Fruit fly (Drosophila melanogaster) whole organism, embryonic: Measurements from ENCODE around the gene Smvt.

ENCODE experiments used
- CG10267 ChIP-seq: fragments of 200-800 bp; sonication (Bioruptor generic); optimal IDR thresholded peaks from 2 replicates; lab custom pipeline; 2018; ENCODE audit warnings: missing biosample characterization, mild to moderate bottlenecking, missing genetic modification characterization, moderate library complexity
- CG10462 ChIP-seq: fragments of 200-800 bp; sonication (Bioruptor generic); optimal IDR thresholded peaks from 2 replicates; lab custom pipeline; 2016; ENCODE audit warnings: missing biosample characterization, missing genetic modification characterization
- CG11696 ChIP-seq: fragments of 200-800 bp; sonication (Bioruptor generic); IDR thresholded peaks from 2 replicates; pipeline ENCODE4 v1.3.6; 2022; ENCODE audit warnings: missing biosample characterization, missing genetic modification characterization
- CG12155 ChIP-seq: fragments of 200-800 bp; sonication (Bioruptor generic); optimal IDR thresholded peaks from 3 replicates; lab custom pipeline; 2016; ENCODE audit warnings: missing biosample characterization, missing genetic modification characterization
- CG12659 ChIP-seq: fragments of 200-800 bp; sonication (Bioruptor generic); optimal IDR thresholded peaks from 3 replicates; lab custom pipeline; 2017; ENCODE audit warnings: mild to moderate bottlenecking, missing biosample characterization, missing genetic modification reagents, missing genetic modification characterization
- CG13424 ChIP-seq: fragments of 200-800 bp; sonication (Bioruptor generic); optimal IDR thresholded peaks from 2 replicates; lab custom pipeline; 2019; ENCODE audit warnings: missing biosample characterization, mild to moderate bottlenecking, missing genetic modification characterization, moderate library complexity
- CG15514 ChIP-seq: fragments of 200-800 bp; sonication (Bioruptor generic); optimal IDR thresholded peaks from 3 replicates; lab custom pipeline; 2017; ENCODE audit warnings: missing biosample characterization, missing genetic modification characterization, mild to moderate bottlenecking, moderate library complexity, missing genetic modification reagents
- CG2116 ChIP-seq: fragments of 200-800 bp; sonication (Bioruptor generic); optimal IDR thresholded peaks from 3 replicates; lab custom pipeline; 2018; ENCODE audit warnings: missing biosample characterization, mild to moderate bottlenecking, missing genetic modification characterization
- CG31388 ChIP-seq: fragments of 200-800 bp; sonication (Bioruptor generic); optimal IDR thresholded peaks from 2 replicates; lab custom pipeline; 2016; ENCODE audit warnings: missing biosample characterization, missing genetic modification characterization
- CG31441 ChIP-seq: fragments of 200-800 bp; sonication (Bioruptor generic); IDR thresholded peaks from 2 replicates; pipeline ENCODE4 v1.3.6; 2022; ENCODE audit warnings: missing biosample characterization, missing genetic modification characterization
- CG4617 ChIP-seq: fragments of 200-800 bp; sonication (Bioruptor generic); optimal IDR thresholded peaks from 3 replicates; lab custom pipeline; 2016; ENCODE audit warnings: missing biosample characterization, missing genetic modification characterization, borderline replicate concordance
- CG4854 ChIP-seq: fragments of 200-800 bp; sonication (Bioruptor generic); optimal IDR thresholded peaks from 2 replicates; lab custom pipeline; 2016; ENCODE audit warnings: missing biosample characterization, missing genetic modification characterization, inconsistent platforms
- CG6765 ChIP-seq: fragments of 200-800 bp; sonication (Bioruptor generic); optimal IDR thresholded peaks from 3 replicates; lab custom pipeline; 2017; ENCODE audit warnings: missing biosample characterization, mild to moderate bottlenecking, missing genetic modification characterization
- CG7556 ChIP-seq: fragments of 200-800 bp; sonication (Bioruptor generic); optimal IDR thresholded peaks from 2 replicates; lab custom pipeline; 2017; ENCODE audit warnings: missing biosample characterization, mild to moderate bottlenecking, missing genetic modification characterization
- CG7786 ChIP-seq: fragments of 200-800 bp; sonication (Bioruptor generic); optimal IDR thresholded peaks from 2 replicates; lab custom pipeline; 2016; ENCODE audit warnings: missing biosample characterization, missing genetic modification characterization
- CG7839 ChIP-seq: fragments of 200-800 bp; sonication (Bioruptor generic); optimal IDR thresholded peaks from 3 replicates; lab custom pipeline; 2018; ENCODE audit warnings: missing biosample characterization, mild to moderate bottlenecking, missing genetic modification characterization, moderate library complexity
- CG8388 ChIP-seq: fragments of 200-800 bp; sonication (Bioruptor generic); optimal IDR thresholded peaks from 2 replicates; lab custom pipeline; 2019; ENCODE audit warnings: missing biosample characterization, mild to moderate bottlenecking, missing genetic modification characterization, moderate library complexity
- CG8478 ChIP-seq: fragments of >200 bp; optimal IDR thresholded peaks from 2 replicates; lab custom pipeline; 2018
- CG9215 ChIP-seq: fragments of 200-800 bp; sonication (Bioruptor generic); IDR thresholded peaks from 2 replicates; pipeline ENCODE4 v1.3.6; 2022; ENCODE audit warnings: missing biosample characterization, missing genetic modification characterization
- Dip2 ChIP-seq: fragments of 200-800 bp; sonication (Bioruptor generic); IDR thresholded peaks from 2 replicates; pipeline ENCODE4 v1.3.6; 2022; ENCODE audit warnings: missing biosample characterization, missing genetic modification characterization
- Doc3 ChIP-seq: fragments of 200-800 bp; sonication (Bioruptor generic); IDR thresholded peaks from 3 replicates; pipeline ENCODE4 v1.3.6; 2022; ENCODE audit warnings: missing biosample characterization, missing genetic modification characterization; ENCODE audit not compliant: partially characterized antibody
- Dp ChIP-seq: fragments of 200-800 bp; sonication (Bioruptor generic); optimal IDR thresholded peaks from 2 replicates; lab custom pipeline; 2018; ENCODE audit warnings: missing biosample characterization, mild to moderate bottlenecking, missing genetic modification characterization, moderate library complexity
- Gug ChIP-seq: fragments of 200-800 bp; sonication (Bioruptor generic); IDR thresholded peaks from 4 replicates; pipeline ENCODE4 v1.3.6; 2022; ENCODE audit warnings: missing biosample characterization, missing genetic modification characterization
- Lim3 ChIP-seq: fragments of 200-800 bp; sonication (Bioruptor generic); IDR thresholded peaks from 2 replicates; pipeline ENCODE4 v1.3.6; 2022; ENCODE audit warnings: missing biosample characterization, missing genetic modification characterization
- MBD-R2 ChIP-seq: fragments of 200-800 bp; sonication (Bioruptor generic); IDR thresholded peaks from 2 replicates; pipeline ENCODE4 v1.3.6; 2022; ENCODE audit warnings: missing biosample characterization, missing genetic modification characterization
- Med ChIP-seq: fragments of 200-800 bp; sonication (Bioruptor generic); peaks from one replicate; lab custom pipeline; 2016; ENCODE audit warnings: missing biosample characterization, missing genetic modification characterization, mild to moderate bottlenecking, inconsistent platforms, moderate library complexity
- Mrtf ChIP-seq: fragments of 200-800 bp; sonication (Bioruptor generic); IDR thresholded peaks from 3 replicates; pipeline ENCODE4 v1.3.6; 2022; ENCODE audit warnings: missing biosample characterization, missing genetic modification characterization
- Opbp ChIP-seq: fragments of 200-800 bp; sonication (Bioruptor generic); IDR thresholded peaks from 3 replicates; pipeline ENCODE4 v1.3.6; 2022; ENCODE audit warnings: missing biosample characterization, missing genetic modification characterization; ENCODE audit not compliant: partially characterized antibody
- Rx ChIP-seq: fragments of 200-800 bp; sonication (Bioruptor generic); IDR thresholded peaks from 2 replicates; pipeline ENCODE4 v1.3.6; 2022; ENCODE audit warnings: missing biosample characterization, missing genetic modification characterization
- Spps ChIP-seq: fragments of 200-800 bp; sonication (Bioruptor generic); optimal IDR thresholded peaks from 2 replicates; lab custom pipeline; 2018; ENCODE audit warnings: missing biosample characterization, mild to moderate bottlenecking, missing genetic modification characterization
- Sry-β ChIP-seq: fragments of 200-800 bp; sonication (Bioruptor generic); optimal IDR thresholded peaks from 2 replicates; lab custom pipeline; 2018; ENCODE audit warnings: missing biosample characterization, mild to moderate bottlenecking, missing genetic modification characterization, moderate library complexity
- Taf1 ChIP-seq: fragments of 200-800 bp; sonication (Bioruptor generic); IDR thresholded peaks from 2 replicates; pipeline ENCODE4 v1.3.6; 2022; ENCODE audit warnings: missing biosample characterization, missing genetic modification characterization
- abd-A ChIP-seq: fragments of 200-800 bp; sonication (Bioruptor generic); optimal IDR thresholded peaks from 3 replicates; lab custom pipeline; 2019; ENCODE audit warnings: missing biosample characterization, mild to moderate bottlenecking, missing genetic modification characterization, moderate library complexity
- ash1 ChIP-seq: fragments of 200-800 bp; sonication (Bioruptor generic); optimal IDR thresholded peaks from 2 replicates; lab custom pipeline; 2018; ENCODE audit warnings: missing biosample characterization, mild to moderate bottlenecking, missing genetic modification characterization
- cato ChIP-seq: fragments of 200-800 bp; sonication (Bioruptor generic); optimal IDR thresholded peaks from 2 replicates; lab custom pipeline; 2016; ENCODE audit warnings: missing biosample characterization, missing genetic modification characterization, borderline replicate concordance
- dan ChIP-seq: fragments of 200-800 bp; sonication (Bioruptor generic); IDR thresholded peaks from 2 replicates; pipeline ENCODE4 v1.3.6; 2022; ENCODE audit warnings: missing biosample characterization, missing genetic modification characterization
- danr ChIP-seq: fragments of 200-800 bp; sonication (Bioruptor generic); IDR thresholded peaks from 2 replicates; pipeline ENCODE4 v1.3.6; 2022; ENCODE audit warnings: missing biosample characterization, missing genetic modification characterization
- fd64A ChIP-seq: fragments of 200-800 bp; sonication (Bioruptor generic); optimal IDR thresholded peaks from 3 replicates; lab custom pipeline; 2018; ENCODE audit warnings: missing biosample characterization, mild to moderate bottlenecking, missing genetic modification characterization
- hbn ChIP-seq: fragments of 200-800 bp; sonication (Bioruptor generic); IDR thresholded peaks from 2 replicates; pipeline ENCODE4 v1.3.6; 2022; ENCODE audit warnings: missing biosample characterization, missing genetic modification characterization; ENCODE audit not compliant: partially characterized antibody
- hth ChIP-seq: fragments of >200 bp; optimal IDR thresholded peaks from 2 replicates; lab custom pipeline; 2017; ENCODE audit warnings: inconsistent platforms
- lilli ChIP-seq: fragments of 200-800 bp; sonication (Bioruptor generic); optimal IDR thresholded peaks from 3 replicates; lab custom pipeline; 2016; ENCODE audit warnings: missing biosample characterization, missing genetic modification characterization
- mld ChIP-seq: fragments of 200-800 bp; sonication (Bioruptor generic); IDR thresholded peaks from 3 replicates; pipeline ENCODE4 v1.3.6; 2022; ENCODE audit warnings: missing biosample characterization, missing genetic modification characterization; ENCODE audit not compliant: partially characterized antibody
- oc ChIP-seq: fragments of 200-800 bp; sonication (Bioruptor generic); optimal IDR thresholded peaks from 2 replicates; lab custom pipeline; 2018; ENCODE audit warnings: missing biosample characterization, mild to moderate bottlenecking, missing genetic modification characterization, moderate library complexity
- onecut ChIP-seq: fragments of 200-800 bp; sonication (Bioruptor generic); IDR thresholded peaks from 2 replicates; pipeline ENCODE4 v1.3.6; 2022; ENCODE audit warnings: missing biosample characterization, missing genetic modification characterization
- repo ChIP-seq: fragments of 200-800 bp; sonication (Bioruptor generic); optimal IDR thresholded peaks from 2 replicates; lab custom pipeline; 2016; ENCODE audit warnings: missing biosample characterization, missing genetic modification characterization
- stwl ChIP-seq: fragments of 200-800 bp; sonication (Bioruptor generic); optimal IDR thresholded peaks from 3 replicates; lab custom pipeline; 2018; ENCODE audit warnings: missing biosample characterization, mild to moderate bottlenecking, missing genetic modification characterization, moderate library complexity
- trem ChIP-seq: fragments of 200-800 bp; optimal IDR thresholded peaks from 3 replicates; lab custom pipeline; 2019; ENCODE audit warnings: missing biosample characterization, mild to moderate bottlenecking, missing genetic modification characterization, moderate library complexity
- unc-4 ChIP-seq: fragments of 200-800 bp; sonication (Bioruptor generic); IDR thresholded peaks from 2 replicates; pipeline ENCODE4 v1.3.6; 2022; ENCODE audit warnings: missing biosample characterization, missing genetic modification characterization; ENCODE audit not compliant: partially characterized antibody
- usp ChIP-seq: fragments of >200 bp; optimal IDR thresholded peaks from 2 replicates; lab custom pipeline; 2017; ENCODE audit warnings: missing biosample characterization, missing genetic modification characterization
- vfl ChIP-seq: fragments of 200-800 bp; sonication (Bioruptor generic); optimal IDR thresholded peaks from 2 replicates; lab custom pipeline; 2016; ENCODE audit warnings: missing biosample characterization, missing genetic modification characterization
- wdn ChIP-seq: fragments of 200-800 bp; sonication (Bioruptor generic); IDR thresholded peaks from 2 replicates; pipeline ENCODE4 v1.3.6; 2022; ENCODE audit warnings: missing biosample characterization, missing genetic modification characterization
- zen2 ChIP-seq: fragments of 200-800 bp; sonication (Bioruptor generic); IDR thresholded peaks from 3 replicates; pipeline ENCODE4 v1.3.6; 2022; ENCODE audit warnings: missing biosample characterization, missing genetic modification characterization; ENCODE audit not compliant: partially characterized antibody

Smvt gene

DNA sequence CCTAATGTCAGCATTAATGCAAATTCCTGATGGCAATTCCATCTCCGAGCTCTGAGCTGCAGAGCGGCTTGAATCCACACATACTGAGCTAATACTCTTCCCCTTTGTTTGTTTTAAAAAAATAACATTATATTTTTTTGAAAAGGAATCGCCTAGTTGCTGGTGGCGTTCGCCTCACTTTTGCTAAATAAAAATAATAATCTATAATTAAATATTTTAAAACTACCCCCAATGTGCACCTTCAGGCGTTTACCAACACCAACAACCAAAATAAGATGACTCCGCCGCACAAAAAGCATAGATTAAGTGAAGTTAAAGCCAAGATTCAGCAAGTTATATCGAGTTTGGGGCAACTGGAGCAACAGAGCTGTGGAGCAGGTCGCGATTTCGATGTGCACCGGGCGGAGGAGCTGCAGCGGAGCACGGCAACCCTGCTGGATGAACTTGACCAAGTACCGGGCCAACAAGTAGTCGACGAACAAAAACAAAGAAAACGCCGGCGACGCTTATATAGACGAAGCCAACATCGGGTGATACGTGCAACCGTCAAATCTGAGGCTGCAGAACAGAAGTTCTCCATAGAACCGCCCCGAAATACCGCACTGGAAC, 17.2 kb downstream of the Smvt start, which contains the start of gene CG1896 (continued):
- TF ChIP-seq Rx (GFP tag; lab: Robert Waterston, UW), result 0 out of 2 replicates have a peak, but pooled peaks have one; percentile 25
- peak; percentile 44 for TF ChIP-seq CG7839
- TF ChIP-seq Mrtf (GFP tag; lab: Robert Waterston, UW), result no peak
- peak; percentile 59 for TF ChIP-seq stwl (tag; lab: Kevin White, UChicago)
- TF ChIP-seq dan (GFP tag; lab: Robert Waterston, UW), result no peak
- peak; percentile 24; the same call in 1 of the 2 replicates for TF ChIP-seq Taf1 (GFP tag; lab: Robert Waterston, UW)
- TF ChIP-seq CG31388 (GFP tag; lab: Kevin White, UChicago), result no peak
- TF ChIP-seq vfl, result no peak
- TF ChIP-seq Dip2 (GFP tag; lab: Robert Waterston, UW), result no peak
- TF ChIP-seq hth (lab: Kevin White, UChicago), result no peak
- no peak for TF ChIP-seq CG10462 (GFP tag; lab: Kevin White, UChicago)
- no peak for TF ChIP-seq Lim3
- no peak for TF ChIP-seq Dp (GFP tag; lab: Kevin White, UChicago)
- TF ChIP-seq zen2 (GFP tag; lab: Robert Waterston, UW), result no peak
- no peak for TF ChIP-seq ash1 (GFP tag; lab: Kevin White, UChicago)
- TF ChIP-seq cato (GFP tag; lab: Kevin White, UChicago), result no peak
- TF ChIP-seq abd-A (tag; lab: Kevin White, UChicago), result no peak
- TF ChIP-seq CG7786, result no peak
- no peak for TF ChIP-seq wdn (GFP tag; lab: Robert Waterston, UW)
- TF ChIP-seq CG8478 (lab: Kevin White, UChicago), result no peak
- peak; percentile 48 for TF ChIP-seq CG15514
- TF ChIP-seq CG31441, result no peak; the same call in 1 of the 2 replicates
- TF ChIP-seq CG12155 (GFP tag; lab: Kevin White, UChicago), result peak; percentile 38
- peak; percentile 40 for TF ChIP-seq lilli (GFP tag; lab: Kevin White, UChicago)
- TF ChIP-seq onecut, result 0 out of 2 replicates have a peak, but pooled peaks have one; percentile 16
- peak; percentile 12 for TF ChIP-seq Spps (tag; lab: Kevin White, UChicago)
- TF ChIP-seq mld (GFP tag; lab: Robert Waterston, UW), result no peak
- TF ChIP-seq danr (GFP tag; lab: Robert Waterston, UW), result no peak
- peak; percentile 34 for TF ChIP-seq trem
- peak; percentile 10 for TF ChIP-seq CG7556
- TF ChIP-seq CG12659 (GFP tag; lab: Kevin White, UChicago), result peak; percentile 48
- no peak for TF ChIP-seq repo (GFP tag; lab: Kevin White, UChicago)
- peak; percentile 24 for TF ChIP-seq CG13424 (tag; lab: Kevin White, UChicago)
- TF ChIP-seq CG9215, result no peak
- no peak for TF ChIP-seq CG6765 (GFP tag; lab: Kevin White, UChicago)
- TF ChIP-seq Sry-β (GFP tag; lab: Kevin White, UChicago), result no peak
- TF ChIP-seq CG11696, result no peak
- 0 out of 4 replicates have a peak, but pooled peaks have one; percentile 16 for TF ChIP-seq Gug (GFP tag; lab: Robert Waterston, UW)
- no peak for TF ChIP-seq usp (GFP tag; lab: Kevin White, UChicago)
- TF ChIP-seq, all 482 proteins: peak for 170

DNA sequence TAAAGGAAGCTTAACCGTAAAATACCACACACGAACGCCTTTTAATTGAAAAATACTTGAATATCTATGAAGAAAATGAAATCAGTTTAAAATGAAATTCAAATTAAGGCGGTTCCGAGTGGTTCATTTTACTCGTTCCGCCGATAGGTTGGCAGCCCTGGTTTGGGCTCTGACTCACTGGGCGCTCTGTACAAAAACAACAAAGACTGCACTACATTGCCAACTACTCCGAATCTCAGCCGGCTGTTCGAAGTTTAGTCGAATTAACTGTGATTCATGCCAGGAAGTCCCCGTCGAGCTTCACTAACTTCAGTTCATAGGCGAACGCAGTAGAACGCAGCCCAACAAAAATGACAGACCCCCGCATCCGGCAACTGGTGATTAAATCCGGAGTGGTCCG, 18.1 kb downstream of the Smvt start, which contains the start of gene Tbca:
Gene Tbca, plus strand, starts transcription at position 212 of the 400 bp plus-strand sequence.
- TF ChIP-seq MBD-R2 (GFP tag; lab: Robert Waterston, UW) (peak; percentile 64; the same call in 1 of the 2 replicates), CG8388 (GFP tag; lab: Kevin White, UChicago) (peak; percentile 48), CG2116 (peak; percentile 45), CG4854 (GFP tag; lab: Kevin White, UChicago) (peak; percentile 87), fd64A (GFP tag; lab: Kevin White, UChicago) (no peak), Med (peak; percentile 41), hbn (GFP tag; lab: Robert Waterston, UW) (peak; percentile 48), Opbp (GFP tag; lab: Robert Waterston, UW) (peak; percentile 55; the same call in 1 of the 3 replicates), unc-4 (GFP tag; lab: Robert Waterston, UW) (peak; percentile 24; the same call in 1 of the 2 replicates), CG4617 (GFP tag; lab: Kevin White, UChicago) (peak; percentile 1), CG10267 (tag; lab: Kevin White, UChicago) (peak; percentile 43), oc (tag; lab: Kevin White, UChicago) (no peak), Doc3 (GFP tag; lab: Robert Waterston, UW) (no peak)
